Fruit fly (Drosophila melanogaster) whole organism, embryonic: ENCODE data around the gene CG42763.

Experiments used
- Fer2 ChIP-seq: fragments of 200-800 bp; sonication (Bioruptor generic); optimal IDR thresholded peaks from 2 replicates; lab custom pipeline; 2018; ENCODE audit warnings: missing biosample characterization, mild to moderate bottlenecking, missing genetic modification characterization, moderate library complexity
- Nf-YA ChIP-seq: fragments of 200-800 bp; sonication (Bioruptor generic); IDR thresholded peaks from 2 replicates; pipeline ENCODE4 v1.3.6; 2022; ENCODE audit warnings: missing biosample characterization, missing genetic modification characterization
- h ChIP-seq: fragments of >200 bp; optimal IDR thresholded peaks from 2 replicates; lab custom pipeline; 2017
- pnt ChIP-seq: fragments of 200-800 bp; sonication (Bioruptor generic); optimal IDR thresholded peaks from 3 replicates; lab custom pipeline; 2016; ENCODE audit warnings: missing biosample characterization, missing genetic modification characterization
- ttk ChIP-seq: fragments of 200-800 bp; sonication (Bioruptor generic); IDR thresholded peaks from 2 replicates; pipeline ENCODE4 v2.1.2; 2022; ENCODE audit warnings: missing biosample characterization, missing genetic modification characterization

dm6 chr2L:8143947-8144346, 960 bp downstream of the CG42763 start, which contains the start of gene CG42762:
- no peak for TF ChIP-seq ttk
- no peak for TF ChIP-seq Fer2 (tag; lab: Kevin White, UChicago)
- no peak for TF ChIP-seq Nf-YA (GFP tag; lab: Robert Waterston, UW)
- no peak for TF ChIP-seq pnt (GFP tag; lab: Kevin White, UChicago)
- TF ChIP-seq h (lab: Kevin White, UChicago), result no peak
